Worm (Caenorhabditis elegans) whole organism, mixed stage, embryonic: ENCODE results near the gene ZK550.6.

ENCODE experiments used
- blmp-1 ChIP-seq: fragments of 150-350 bp; optimal IDR thresholded peaks from 2 replicates; lab custom pipeline; 2014; ENCODE audit warnings: missing biosample characterization, missing genetic modification characterization
- ceh-43 ChIP-seq: fragments of 200-800 bp; sonication (Bioruptor generic); optimal IDR thresholded peaks from 2 replicates; lab custom pipeline; 2018; ENCODE audit warnings: mild to moderate bottlenecking, missing genetic modification characterization, moderate library complexity, missing compliant biosample characterization
- elt-1 ChIP-seq: sonication (generic microtip); optimal IDR thresholded peaks from 2 replicates; lab custom pipeline; 2017; ENCODE audit warnings: missing genetic modification characterization, mild to moderate bottlenecking, missing compliant biosample characterization, antibody characterized with exemption, moderate library complexity, borderline replicate concordance; ENCODE audit not compliant: insufficient read depth
- lsy-2 ChIP-seq: fragments of 150-350 bp; optimal IDR thresholded peaks from 2 replicates; lab custom pipeline; 2014; ENCODE audit warnings: missing biosample characterization, missing genetic modification characterization
- mep-1 ChIP-seq: fragments of 150-350 bp; optimal IDR thresholded peaks from 2 replicates; lab custom pipeline; 2017; ENCODE audit warnings: missing biosample characterization, missing genetic modification reagents, missing genetic modification characterization, inconsistent platforms
- nhr-12 ChIP-seq: fragments of 150-350 bp; optimal IDR thresholded peaks from 2 replicates; lab custom pipeline; 2014; ENCODE audit warnings: missing biosample characterization, missing genetic modification characterization
- nhr-28 ChIP-seq: fragments of 150-350 bp; optimal IDR thresholded peaks from 2 replicates; lab custom pipeline; 2014; ENCODE audit warnings: missing biosample characterization, missing genetic modification characterization
- pha-4 ChIP-seq: fragments of 150-350 bp; optimal IDR thresholded peaks from 2 replicates; lab custom pipeline; 2018; ENCODE audit warnings: missing biosample characterization, missing genetic modification reagents, missing genetic modification characterization
- snpc-4 ChIP-seq: fragments of 150-350 bp; optimal IDR thresholded peaks from 2 replicates; lab custom pipeline; 2014; ENCODE audit warnings: missing biosample characterization, missing genetic modification characterization
- sptf-1 ChIP-seq: sonication (generic microtip); optimal IDR thresholded peaks from 2 replicates; lab custom pipeline; 2017; ENCODE audit warnings: mild to moderate bottlenecking, missing genetic modification characterization, moderate library complexity, missing compliant biosample characterization
- unc-39 ChIP-seq: fragments of 150-350 bp; optimal IDR thresholded peaks from 2 replicates; lab custom pipeline; 2014; ENCODE audit warnings: missing biosample characterization, missing genetic modification characterization
- unc-62 ChIP-seq: fragments of 150-350 bp; optimal IDR thresholded peaks from 2 replicates; lab custom pipeline; 2014; ENCODE audit warnings: missing biosample characterization, missing genetic modification reagents, missing genetic modification characterization

ce11 chrIV:17223474-17223873, 38.8 kb downstream of the ZK550.6 start, which contains the start of gene Y116A8B.4:
- no peak for TF ChIP-seq unc-39
- TF ChIP-seq nhr-28 (tag; lab: Kevin White, UChicago), result no peak
- no peak for TF ChIP-seq sptf-1
- TF ChIP-seq nhr-12, result no peak
- TF ChIP-seq pha-4 (tag; lab: Kevin White, UChicago), result no peak
- TF ChIP-seq ceh-43 (GFP tag; lab: Kevin White, UChicago), result no peak
- TF ChIP-seq snpc-4 (tag; lab: Kevin White, UChicago), result no peak
- TF ChIP-seq unc-62 (GFP tag; lab: Kevin White, UChicago), result no peak
- TF ChIP-seq blmp-1 (tag; lab: Kevin White, UChicago), result no peak
- no peak for TF ChIP-seq mep-1 (tag; lab: Kevin White, UChicago)
- TF ChIP-seq lsy-2 (tag; lab: Kevin White, UChicago), result no peak
- TF ChIP-seq elt-1 (tag; lab: Kevin White, UChicago), result no peak
